Worm (Caenorhabditis elegans) whole organism, late embryonic: Measurements from ENCODE around the gene srd-8.

Experiments
- ceh-6 ChIP-seq: fragments of 200-800 bp; sonication (Bioruptor generic); optimal IDR thresholded peaks from 2 replicates; lab custom pipeline; 2018; ENCODE audit warnings: mild to moderate bottlenecking, missing genetic modification characterization, missing compliant biosample characterization
- hlh-15 ChIP-seq: sonication (generic microtip); optimal IDR thresholded peaks from 2 replicates; lab custom pipeline; 2016; ENCODE audit warnings: missing genetic modification characterization, missing compliant biosample characterization
- lin-11 ChIP-seq: fragments of 200-800 bp; sonication (Bioruptor generic); optimal IDR thresholded peaks from 2 replicates; lab custom pipeline; 2018; ENCODE audit warnings: mild to moderate bottlenecking, missing genetic modification characterization, missing compliant biosample characterization
- nhr-232 ChIP-seq: sonication (generic microtip); optimal IDR thresholded peaks from 2 replicates; lab custom pipeline; 2016; ENCODE audit warnings: missing genetic modification characterization, missing compliant biosample characterization
- odd-2 ChIP-seq: sonication (generic microtip); optimal IDR thresholded peaks from 2 replicates; lab custom pipeline; 2017; ENCODE audit warnings: antibody characterized with exemption, mild to moderate bottlenecking, missing genetic modification characterization, missing compliant biosample characterization
- pha-4 ChIP-seq: fragments of 150-350 bp; optimal IDR thresholded peaks from 2 replicates; lab custom pipeline; 2018; ENCODE audit warnings: missing biosample characterization, missing genetic modification reagents, missing genetic modification characterization
- sox-2 ChIP-seq: fragments of 200-800 bp; sonication (Bioruptor generic); IDR thresholded peaks from 2 replicates; pipeline ENCODE4 v1.3.6; 2022; ENCODE audit warnings: missing genetic modification reagents, missing genetic modification characterization, missing compliant biosample characterization
- ttx-3 ChIP-seq: sonication (generic microtip); optimal IDR thresholded peaks from 2 replicates; lab custom pipeline; 2016; ENCODE audit warnings: missing genetic modification reagents, missing genetic modification characterization, missing compliant biosample characterization

DNA sequence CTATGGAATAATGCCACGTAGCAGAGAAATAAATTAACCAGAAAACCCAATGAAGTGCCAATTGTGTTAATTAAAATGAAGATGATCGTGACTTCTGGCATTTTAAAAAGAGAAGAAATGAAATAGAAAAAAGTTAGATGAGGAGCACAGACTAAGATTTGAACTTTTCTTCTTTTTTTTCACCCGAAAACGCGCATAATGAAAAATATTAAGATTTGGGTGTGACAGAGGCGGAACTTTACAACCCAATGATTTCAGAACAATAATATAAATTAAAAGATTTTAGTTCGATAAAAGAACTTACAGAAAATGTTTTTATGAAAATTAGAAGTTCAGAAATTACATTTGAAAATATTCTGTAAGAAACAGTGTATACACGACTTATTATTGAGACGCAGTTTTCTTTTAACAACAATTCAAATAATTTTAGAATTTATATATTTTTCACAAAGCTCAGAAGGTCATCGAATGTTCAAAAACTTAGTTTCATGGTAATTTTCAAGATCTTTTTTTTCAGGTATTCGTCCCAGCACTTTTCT lies at the start of gene srd-8, which contains the start of gene B0547.2:
- TF ChIP-seq nhr-232 (no peak), odd-2 (tag; lab: Kevin White, UChicago) (no peak), ceh-6 (GFP tag; lab: Kevin White, UChicago) (no peak), lin-11 (tag; lab: Kevin White, UChicago) (no peak), pha-4 (tag; lab: Kevin White, UChicago) (no peak), sox-2 (GFP tag; lab: Robert Waterston, UW) (no peak), hlh-15 (no peak), ttx-3 (no peak)
